Worm (Caenorhabditis elegans) whole organism, L2 larva: ENCODE results near the gene F25B4.7.

Source experiments
- C34F6.9 ChIP-seq: fragments of 150-350 bp; optimal IDR thresholded peaks from 2 replicates; lab custom pipeline; 2014; ENCODE audit warnings: missing biosample characterization, missing genetic modification characterization
- ama-1 ChIP-seq: fragments of 150-350 bp; optimal IDR thresholded peaks from 2 replicates; lab custom pipeline; 2018; ENCODE audit warnings: inconsistent platforms
- dmd-4 ChIP-seq: sonication (generic microtip); optimal IDR thresholded peaks from 2 replicates; lab custom pipeline; 2017; ENCODE audit warnings: missing biosample characterization, missing genetic modification characterization
- elt-3 ChIP-seq: sonication (generic microtip); optimal IDR thresholded peaks from 2 replicates; lab custom pipeline; 2017; ENCODE audit warnings: missing biosample characterization, missing genetic modification characterization
- fos-1 ChIP-seq: fragments of 150-350 bp; optimal IDR thresholded peaks from 2 replicates; lab custom pipeline; 2014; ENCODE audit warnings: missing biosample characterization, missing genetic modification characterization
- mdl-1 ChIP-seq, 2 experiments: fragments of 150-350 bp in 1 of 2; sonication (generic microtip) in 1 of 2; optimal IDR thresholded peaks; 2 replicates each; lab custom pipeline; 2017; ENCODE audit warnings: missing biosample characterization in 2 of 2, missing genetic modification characterization in 2 of 2
- nhr-11 ChIP-seq: fragments of 150-350 bp; optimal IDR thresholded peaks from 2 replicates; lab custom pipeline; 2014; ENCODE audit warnings: missing biosample characterization, missing genetic modification characterization
- nhr-25 ChIP-seq: fragments of 150-350 bp; sonication (generic microtip); optimal IDR thresholded peaks from 3 replicates; lab custom pipeline; 2014; ENCODE audit warnings: missing biosample characterization, missing genetic modification characterization
- sma-9 ChIP-seq, 2 experiments: fragments of 150-350 bp in 1 of 2; sonication (generic microtip) in 1 of 2; optimal IDR thresholded peaks; 2 replicates each; lab custom pipeline; 2014 to 2016; ENCODE audit warnings: missing genetic modification characterization in 2 of 2, mild to moderate bottlenecking in 1 of 2, missing biosample characterization in 1 of 2, missing compliant biosample characterization in 1 of 2, missing genetic modification reagents in 1 of 2, moderate library complexity in 1 of 2
- unc-39 ChIP-seq: fragments of 150-350 bp; optimal IDR thresholded peaks from 2 replicates; lab custom pipeline; 2014; ENCODE audit warnings: missing biosample characterization, missing genetic modification characterization
- unc-62 ChIP-seq: fragments of 150-350 bp; optimal IDR thresholded peaks from 2 replicates; lab custom pipeline; 2014; ENCODE audit warnings: missing biosample characterization, missing genetic modification reagents, missing genetic modification characterization

DNA sequence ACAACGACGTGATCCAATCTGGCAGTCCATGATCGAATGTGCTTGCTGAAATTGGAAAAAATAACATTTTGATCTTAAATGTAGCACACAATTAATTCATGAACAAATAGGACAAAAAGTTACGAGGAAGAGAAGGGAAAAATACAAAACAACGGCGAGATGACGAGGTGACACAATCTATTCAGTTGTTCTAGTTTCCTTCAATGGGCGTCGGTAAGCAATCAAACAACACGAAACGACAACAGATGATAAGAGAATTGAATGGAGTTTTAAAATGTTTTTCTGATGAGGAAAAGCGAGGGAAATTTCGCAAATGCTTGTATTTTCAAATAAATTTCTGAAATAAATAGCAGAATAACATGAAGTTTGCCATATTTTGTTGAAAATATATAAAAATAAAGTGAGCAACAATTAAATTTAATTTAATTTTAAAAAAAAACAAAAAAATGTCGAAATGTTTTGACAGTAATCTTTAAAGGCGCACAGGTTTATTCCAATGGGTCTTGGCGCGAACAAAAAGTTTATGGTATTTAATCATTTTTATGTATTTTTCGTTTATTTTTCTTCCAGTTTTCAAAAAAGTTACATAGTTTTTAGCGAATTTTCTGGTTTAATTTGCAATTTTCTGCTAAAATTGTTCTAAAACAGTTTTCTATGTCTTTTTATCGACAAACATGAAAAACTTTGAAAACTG is 20.8 kb downstream of the F25B4.7 start, which contains the start of gene C14C11.7:
- TF ChIP-seq dmd-4 (no peak), unc-62 (no peak), sma-9 (GFP tag; optimal IDR thresholded peaks at IDR 0.05; lab: Kevin White, UChicago) (no peak), sma-9 (tag; optimal IDR thresholded peaks at IDR 0.05; lab: Kevin White, UChicago) (no peak), elt-3 (tag; lab: Kevin White, UChicago) (no peak), nhr-25 (tag; lab: Kevin White, UChicago) (no peak), unc-39 (tag; lab: Kevin White, UChicago) (no peak), fos-1 (peak; percentile 1), nhr-11 (tag; lab: Kevin White, UChicago) (no peak), C34F6.9 (tag; lab: Kevin White, UChicago) (no peak), ama-1 (lab: Kevin White, UChicago) (no peak), mdl-1 (tag; optimal IDR thresholded peaks at IDR 0.05; lab: Kevin White, UChicago) (no peak)
